Worm (Caenorhabditis elegans) whole organism, L4/young adult: ENCODE data around the gene amx-3.

ENCODE experiments used
- W03F9.2 ChIP-seq: fragments of 150-350 bp; optimal IDR thresholded peaks from 2 replicates; lab custom pipeline; 2014; ENCODE audit warnings: missing biosample characterization, missing genetic modification characterization
- dao-5 ChIP-seq: sonication (generic microtip); optimal IDR thresholded peaks from 2 replicates; lab custom pipeline; 2016; ENCODE audit warnings: missing genotype, missing genetic modification characterization, moderate library complexity, missing compliant biosample characterization
- him-1 ChIP-seq: sonication (generic microtip); optimal IDR thresholded peaks from 2 replicates; lab custom pipeline; 2016; ENCODE audit warnings: missing genotype, missing genetic modification reagents, missing genetic modification characterization, missing compliant biosample characterization

ce11 chrV:20904094-20904268 lies 467 bp upstream of the amx-3 start, which contains the start of gene acs-12:
- TF ChIP-seq him-1 (tag; lab: Kevin White, UChicago), result no peak
- no peak for TF ChIP-seq dao-5
- no peak for TF ChIP-seq W03F9.2
